Worm (Caenorhabditis elegans) whole organism, L2 larva: ENCODE measurements around the gene spp-9.

ENCODE experiments used
- aly-2 ChIP-seq: fragments of 150-350 bp; optimal IDR thresholded peaks from 2 replicates; lab custom pipeline; 2014; ENCODE audit warnings: missing biosample characterization, missing genetic modification characterization
- ama-1 ChIP-seq: fragments of 150-350 bp; optimal IDR thresholded peaks from 2 replicates; lab custom pipeline; 2018; ENCODE audit warnings: inconsistent platforms
- dmd-4 ChIP-seq: sonication (generic microtip); optimal IDR thresholded peaks from 2 replicates; lab custom pipeline; 2017; ENCODE audit warnings: missing biosample characterization, missing genetic modification characterization
- egl-27 ChIP-seq: sonication (generic microtip); optimal IDR thresholded peaks from 3 replicates; lab custom pipeline; 2017; ENCODE audit warnings: missing biosample characterization, missing genetic modification reagents, missing genetic modification characterization
- lin-13 ChIP-seq: fragments of 150-350 bp; optimal IDR thresholded peaks from 2 replicates; lab custom pipeline; 2014; ENCODE audit warnings: missing biosample characterization, missing genetic modification reagents, missing genetic modification characterization
- lsy-2 ChIP-seq, 2 experiments: fragments of 150-350 bp in 1 of 2; sonication (generic microtip) in 1 of 2; optimal IDR thresholded peaks; 2 replicates each; lab custom pipeline; 2014 to 2017; ENCODE audit warnings: missing biosample characterization in 2 of 2, missing genetic modification characterization in 2 of 2
- mdl-1 ChIP-seq, 2 experiments: fragments of 150-350 bp in 1 of 2; sonication (generic microtip) in 1 of 2; optimal IDR thresholded peaks; 2 replicates each; lab custom pipeline; 2017; ENCODE audit warnings: missing biosample characterization in 2 of 2, missing genetic modification characterization in 2 of 2
- nhr-11 ChIP-seq: fragments of 150-350 bp; optimal IDR thresholded peaks from 2 replicates; lab custom pipeline; 2014; ENCODE audit warnings: missing biosample characterization, missing genetic modification characterization
- nhr-12 ChIP-seq: fragments of 150-350 bp; optimal IDR thresholded peaks from 2 replicates; lab custom pipeline; 2014; ENCODE audit warnings: missing biosample characterization, missing genetic modification characterization
- nhr-77 ChIP-seq: fragments of 150-350 bp; optimal IDR thresholded peaks from 2 replicates; lab custom pipeline; 2014; ENCODE audit warnings: missing biosample characterization, missing genetic modification characterization
- snpc-4 ChIP-seq: fragments of 150-350 bp; optimal IDR thresholded peaks from 2 replicates; lab custom pipeline; 2014; ENCODE audit warnings: missing biosample characterization, missing genetic modification characterization
- ztf-4 ChIP-seq: fragments of 150-350 bp; optimal IDR thresholded peaks from 2 replicates; lab custom pipeline; 2014; ENCODE audit warnings: missing biosample characterization, missing genetic modification characterization

ce11 chrX:11536408-11536807 is 48.8 kb downstream of the spp-9 start, which contains the start of gene C35C5.9:
- TF ChIP-seq snpc-4 (tag; lab: Kevin White, UChicago) (no peak), nhr-77 (tag; lab: Kevin White, UChicago) (no peak), lin-13 (GFP tag; lab: Kevin White, UChicago) (no peak), mdl-1 (tag; optimal IDR thresholded peaks at IDR 0.05; lab: Kevin White, UChicago) (no peak), aly-2 (no peak), lsy-2 (tag; optimal IDR thresholded peaks at IDR 0.05; lab: Kevin White, UChicago) (no peak), dmd-4 (tag; lab: Kevin White, UChicago) (no peak), ztf-4 (tag; lab: Kevin White, UChicago) (no peak), nhr-12 (tag; lab: Kevin White, UChicago) (no peak), egl-27 (tag; lab: Kevin White, UChicago) (no peak), ama-1 (lab: Kevin White, UChicago) (no peak), nhr-11 (tag; lab: Kevin White, UChicago) (no peak)
